Worm (Caenorhabditis elegans) whole organism, L2 larva: ENCODE measurements around the gene F41H10.12.

Experiments
- C34F6.9 ChIP-seq: fragments of 150-350 bp; optimal IDR thresholded peaks from 2 replicates; lab custom pipeline; 2014; ENCODE audit warnings: missing biosample characterization, missing genetic modification characterization
- F13H6.1 ChIP-seq: sonication (generic microtip); optimal IDR thresholded peaks from 2 replicates; lab custom pipeline; 2016; ENCODE audit warnings: missing genetic modification characterization, missing compliant biosample characterization
- R02D3.7 ChIP-seq: fragments of 150-350 bp; optimal IDR thresholded peaks from 2 replicates; lab custom pipeline; 2014; ENCODE audit warnings: missing biosample characterization, missing genetic modification characterization
- Y55F3AM.14 ChIP-seq: fragments of 200-800 bp; sonication (Bioruptor generic); optimal IDR thresholded peaks from 2 replicates; lab custom pipeline; 2018; ENCODE audit warnings: mild to moderate bottlenecking, missing genetic modification characterization, missing compliant biosample characterization
- ZK546.5 ChIP-seq: sonication (generic microtip); optimal IDR thresholded peaks from 2 replicates; lab custom pipeline; 2017; ENCODE audit warnings: missing biosample characterization, missing genetic modification characterization
- alr-1 ChIP-seq: fragments of 150-350 bp; optimal IDR thresholded peaks from 2 replicates; lab custom pipeline; 2014; ENCODE audit warnings: missing biosample characterization, missing genetic modification characterization
- aly-2 ChIP-seq: fragments of 150-350 bp; optimal IDR thresholded peaks from 2 replicates; lab custom pipeline; 2014; ENCODE audit warnings: missing biosample characterization, missing genetic modification characterization
- ama-1 ChIP-seq: fragments of 150-350 bp; optimal IDR thresholded peaks from 2 replicates; lab custom pipeline; 2018; ENCODE audit warnings: inconsistent platforms
- blmp-1 ChIP-seq: sonication (generic microtip); optimal IDR thresholded peaks from 2 replicates; lab custom pipeline; 2017; ENCODE audit warnings: missing genetic modification characterization, mild to moderate bottlenecking, missing compliant biosample characterization, antibody characterized with exemption, moderate library complexity; ENCODE audit not compliant: insufficient read depth
- ceh-16 ChIP-seq: fragments of 150-350 bp; optimal IDR thresholded peaks from 2 replicates; lab custom pipeline; 2014; ENCODE audit warnings: missing biosample characterization, missing genetic modification characterization
- ceh-82 ChIP-seq: fragments of 150-350 bp; optimal IDR thresholded peaks from 2 replicates; lab custom pipeline; 2014; ENCODE audit warnings: missing biosample characterization, missing genetic modification characterization
- crh-2 ChIP-seq: sonication (generic microtip); optimal IDR thresholded peaks from 2 replicates; lab custom pipeline; 2017; ENCODE audit warnings: missing biosample characterization, missing genetic modification characterization
- egl-27 ChIP-seq: sonication (generic microtip); optimal IDR thresholded peaks from 3 replicates; lab custom pipeline; 2017; ENCODE audit warnings: missing biosample characterization, missing genetic modification reagents, missing genetic modification characterization
- elt-1 ChIP-seq: fragments of 150-350 bp; optimal IDR thresholded peaks from 2 replicates; lab custom pipeline; 2014; ENCODE audit warnings: missing biosample characterization, missing genetic modification characterization
- elt-3 ChIP-seq: sonication (generic microtip); optimal IDR thresholded peaks from 2 replicates; lab custom pipeline; 2017; ENCODE audit warnings: missing biosample characterization, missing genetic modification characterization
- fos-1 ChIP-seq: fragments of 150-350 bp; optimal IDR thresholded peaks from 2 replicates; lab custom pipeline; 2014; ENCODE audit warnings: missing biosample characterization, missing genetic modification characterization
- gmeb-1 ChIP-seq: fragments of 150-350 bp; optimal IDR thresholded peaks from 2 replicates; lab custom pipeline; 2014; ENCODE audit warnings: missing biosample characterization, missing genetic modification characterization
- lin-11 ChIP-seq: fragments of 150-350 bp; sonication (generic microtip); optimal IDR thresholded peaks from 2 replicates; lab custom pipeline; 2014; ENCODE audit warnings: missing biosample characterization, missing genetic modification characterization, inconsistent platforms, mixed read lengths
- lin-13 ChIP-seq: fragments of 150-350 bp; optimal IDR thresholded peaks from 2 replicates; lab custom pipeline; 2014; ENCODE audit warnings: missing biosample characterization, missing genetic modification reagents, missing genetic modification characterization
- lin-39 ChIP-seq: fragments of 150-350 bp; optimal IDR thresholded peaks from 2 replicates; lab custom pipeline; 2014; ENCODE audit warnings: missing biosample characterization, missing genetic modification reagents, missing genetic modification characterization
- lsy-2 ChIP-seq, 2 experiments: fragments of 150-350 bp in 1 of 2; sonication (generic microtip) in 1 of 2; optimal IDR thresholded peaks; 2 replicates each; lab custom pipeline; 2014 to 2017; ENCODE audit warnings: missing biosample characterization in 2 of 2, missing genetic modification characterization in 2 of 2
- mab-5 ChIP-seq: fragments of 150-350 bp; optimal IDR thresholded peaks from 2 replicates; lab custom pipeline; 2014; ENCODE audit warnings: missing biosample characterization, missing genetic modification characterization
- mbf-1 ChIP-seq: sonication (generic microtip); optimal IDR thresholded peaks from 2 replicates; lab custom pipeline; 2017; ENCODE audit warnings: missing biosample characterization, missing genetic modification characterization
- mdl-1 ChIP-seq, 2 experiments: fragments of 150-350 bp in 1 of 2; sonication (generic microtip) in 1 of 2; optimal IDR thresholded peaks; 2 replicates each; lab custom pipeline; 2017; ENCODE audit warnings: missing biosample characterization in 2 of 2, missing genetic modification characterization in 2 of 2
- nhr-10 ChIP-seq: sonication (generic microtip); optimal IDR thresholded peaks from 2 replicates; lab custom pipeline; 2017; ENCODE audit warnings: missing biosample characterization, missing genetic modification characterization
- nhr-11 ChIP-seq: fragments of 150-350 bp; optimal IDR thresholded peaks from 2 replicates; lab custom pipeline; 2014; ENCODE audit warnings: missing biosample characterization, missing genetic modification characterization
- nhr-12 ChIP-seq: fragments of 150-350 bp; optimal IDR thresholded peaks from 2 replicates; lab custom pipeline; 2014; ENCODE audit warnings: missing biosample characterization, missing genetic modification characterization
- nhr-129 ChIP-seq: fragments of 150-350 bp; optimal IDR thresholded peaks from 2 replicates; lab custom pipeline; 2014; ENCODE audit warnings: missing biosample characterization, missing genetic modification characterization
- nhr-21 ChIP-seq: fragments of 150-350 bp; optimal IDR thresholded peaks from 2 replicates; lab custom pipeline; 2014; ENCODE audit warnings: missing biosample characterization, missing genetic modification characterization
- nhr-23 ChIP-seq: fragments of 150-350 bp; optimal IDR thresholded peaks from 2 replicates; lab custom pipeline; 2014; ENCODE audit warnings: missing biosample characterization, missing genetic modification reagents, missing genetic modification characterization
- nhr-25 ChIP-seq: fragments of 150-350 bp; sonication (generic microtip); optimal IDR thresholded peaks from 3 replicates; lab custom pipeline; 2014; ENCODE audit warnings: missing biosample characterization, missing genetic modification characterization
- nhr-6 ChIP-seq: fragments of 150-350 bp; optimal IDR thresholded peaks from 2 replicates; lab custom pipeline; 2014; ENCODE audit warnings: missing biosample characterization, missing genetic modification characterization
- peb-1 ChIP-seq: fragments of 150-350 bp; optimal IDR thresholded peaks from 2 replicates; lab custom pipeline; 2014; ENCODE audit warnings: missing biosample characterization, missing genetic modification characterization
- sem-4 ChIP-seq: fragments of 150-350 bp; optimal IDR thresholded peaks from 2 replicates; lab custom pipeline; 2014; ENCODE audit warnings: missing biosample characterization, missing genetic modification reagents, missing genetic modification characterization
- skn-1 ChIP-seq: sonication (generic microtip); optimal IDR thresholded peaks from 2 replicates; lab custom pipeline; 2017; ENCODE audit warnings: missing biosample characterization, missing genetic modification characterization
- sma-3 ChIP-seq: sonication (generic microtip); optimal IDR thresholded peaks from 2 replicates; lab custom pipeline; 2016; ENCODE audit warnings: missing genetic modification reagents, missing genetic modification characterization, missing compliant biosample characterization
- sma-9 ChIP-seq, 2 experiments: fragments of 150-350 bp in 1 of 2; sonication (generic microtip) in 1 of 2; optimal IDR thresholded peaks; 2 replicates each; lab custom pipeline; 2014 to 2016; ENCODE audit warnings: missing genetic modification characterization in 2 of 2, mild to moderate bottlenecking in 1 of 2, missing biosample characterization in 1 of 2, missing compliant biosample characterization in 1 of 2, missing genetic modification reagents in 1 of 2, moderate library complexity in 1 of 2
- snpc-4 ChIP-seq: fragments of 150-350 bp; optimal IDR thresholded peaks from 2 replicates; lab custom pipeline; 2014; ENCODE audit warnings: missing biosample characterization, missing genetic modification characterization
- unc-39 ChIP-seq: fragments of 150-350 bp; optimal IDR thresholded peaks from 2 replicates; lab custom pipeline; 2014; ENCODE audit warnings: missing biosample characterization, missing genetic modification characterization
- unc-55 ChIP-seq: fragments of 150-350 bp; sonication (generic microtip); optimal IDR thresholded peaks from 3 replicates; lab custom pipeline; 2014; ENCODE audit warnings: missing biosample characterization, missing genetic modification reagents, missing genetic modification characterization
- unc-62 ChIP-seq: fragments of 150-350 bp; optimal IDR thresholded peaks from 2 replicates; lab custom pipeline; 2014; ENCODE audit warnings: missing biosample characterization, missing genetic modification reagents, missing genetic modification characterization
- zag-1 ChIP-seq: fragments of 150-350 bp; optimal IDR thresholded peaks from 2 replicates; lab custom pipeline; 2014; ENCODE audit warnings: missing biosample characterization, missing genetic modification characterization

F41H10.12 gene

ce11 chrIV:5388477-5389065 lies 3.5 kb downstream of the F41H10.12 start, which contains the start of gene elo-6:
Gene elo-6, minus strand, starts transcription at chrIV:5388559.
- TF ChIP-seq crh-2 (tag; lab: Kevin White, UChicago) (peak; percentile 29), sma-3 (GFP tag; lab: Kevin White, UChicago) (peak; percentile 7), lin-13 (peak; percentile 1), gmeb-1 (no peak), fos-1 (tag; lab: Kevin White, UChicago) (peak; percentile 57), lin-39 (tag; lab: Kevin White, UChicago) (no peak), nhr-129 (tag; lab: Kevin White, UChicago) (peak; percentile 54), mdl-1 (tag; optimal IDR thresholded peaks at IDR 0.05; lab: Kevin White, UChicago) (no peak), ama-1 (lab: Kevin White, UChicago) (peak; percentile 35), F13H6.1 (peak; percentile 31)
- TF ChIP-seq, all 48 proteins: peak for 7

ce11 chrIV:5389951-5390350 lies 4.8 kb downstream of the F41H10.12 start:
- TF ChIP-seq nhr-25 (tag; lab: Kevin White, UChicago) (peak; percentile 13), nhr-21 (tag; lab: Kevin White, UChicago) (no peak)

- TF ChIP-seq unc-62 (GFP tag; lab: Kevin White, UChicago) = no peak
- no peak for TF ChIP-seq Y55F3AM.14 (GFP tag; lab: Kevin White, UChicago)
- no peak for TF ChIP-seq snpc-4 (tag; lab: Kevin White, UChicago)
- no peak for TF ChIP-seq ceh-82 (tag; lab: Kevin White, UChicago)
- TF ChIP-seq mbf-1 (tag; lab: Kevin White, UChicago) = no peak
- TF ChIP-seq mdl-1 (tag; optimal IDR thresholded peaks at IDR 0.05; lab: Kevin White, UChicago) = no peak
- TF ChIP-seq elt-3 = no peak
Observed at ce11 chrIV:5391507-5392057, 6.5 kb downstream of the F41H10.12 start, which contains the start of the genes htp-1 and ZK616.5. Gene htp-1, minus strand, starts transcription at chrIV:5391557. Gene ZK616.5, plus strand, starts transcription at chrIV:5391929.

ce11 chrIV:5393566-5393965 lies 8.4 kb downstream of the F41H10.12 start:
- TF ChIP-seq egl-27 (tag; lab: Kevin White, UChicago) = no peak
- TF ChIP-seq R02D3.7 (tag; lab: Kevin White, UChicago) = no peak
- no peak for TF ChIP-seq sma-3 (GFP tag; lab: Kevin White, UChicago)
- TF ChIP-seq gmeb-1 = peak; percentile 40
- peak; percentile 16 for TF ChIP-seq sma-9 (GFP tag; optimal IDR thresholded peaks at IDR 0.05; lab: Kevin White, UChicago)
- TF ChIP-seq sma-9 (tag; optimal IDR thresholded peaks at IDR 0.05; lab: Kevin White, UChicago) = no peak
- TF ChIP-seq ZK546.5 (tag; lab: Kevin White, UChicago) = no peak
- no peak for TF ChIP-seq nhr-23 (tag; lab: Kevin White, UChicago)
- no peak for TF ChIP-seq ceh-16 (tag; lab: Kevin White, UChicago)
- TF ChIP-seq fos-1 (tag; lab: Kevin White, UChicago) = peak; percentile 19

ce11 chrIV:5394687-5395086 lies 9.6 kb downstream of the F41H10.12 start, which contains the start of the genes perm-3 and swsn-6:
Gene perm-3, minus strand, starts transcription at chrIV:5394804.
Gene swsn-6, plus strand, starts transcription at chrIV:5395033.
- no peak for TF ChIP-seq alr-1 (tag; lab: Kevin White, UChicago)
- TF ChIP-seq elt-1 = no peak
- TF ChIP-seq nhr-129 (tag; lab: Kevin White, UChicago) = peak; percentile 60
- no peak for TF ChIP-seq ceh-82 (tag; lab: Kevin White, UChicago)
- TF ChIP-seq nhr-23 (tag; lab: Kevin White, UChicago) = no peak
- peak; percentile 27 for TF ChIP-seq zag-1 (tag; lab: Kevin White, UChicago)
- peak; percentile 64 for TF ChIP-seq snpc-4 (tag; lab: Kevin White, UChicago)
- peak; percentile 69 for TF ChIP-seq sma-3 (GFP tag; lab: Kevin White, UChicago)
- TF ChIP-seq mab-5 = peak; percentile 83
- TF ChIP-seq nhr-11 (tag; lab: Kevin White, UChicago) = no peak
- TF ChIP-seq peb-1 = no peak
- TF ChIP-seq fos-1 (tag; lab: Kevin White, UChicago) = peak; percentile 60
- peak; percentile 63 for TF ChIP-seq nhr-6 (tag; lab: Kevin White, UChicago)
- peak; percentile 85 for TF ChIP-seq gmeb-1
- TF ChIP-seq skn-1 = peak; percentile 16
- peak; percentile 77 for TF ChIP-seq F13H6.1
- TF ChIP-seq nhr-21 (tag; lab: Kevin White, UChicago) = peak; percentile 51
- TF ChIP-seq lin-11 = peak; percentile 55
- TF ChIP-seq unc-55 (GFP tag; lab: Kevin White, UChicago) = peak; percentile 90
- TF ChIP-seq lsy-2 (tag; optimal IDR thresholded peaks at IDR 0.05; lab: Kevin White, UChicago) = peak; percentile 87 to 92
- no peak for TF ChIP-seq unc-39 (tag; lab: Kevin White, UChicago)
- peak; percentile 49 for TF ChIP-seq blmp-1 (tag; lab: Kevin White, UChicago)
- TF ChIP-seq lin-13 = peak; percentile 77
- TF ChIP-seq C34F6.9 (tag; lab: Kevin White, UChicago) = peak; percentile 90
- TF ChIP-seq sem-4 = peak; percentile 67
- no peak for TF ChIP-seq nhr-12 (tag; lab: Kevin White, UChicago)
- no peak for TF ChIP-seq elt-3
- peak; percentile 83 for TF ChIP-seq crh-2 (tag; lab: Kevin White, UChicago)
- TF ChIP-seq aly-2 (tag; lab: Kevin White, UChicago) = no peak
- peak; percentile 25 for TF ChIP-seq R02D3.7 (tag; lab: Kevin White, UChicago)
- peak; percentile 74 for TF ChIP-seq nhr-10
